Fruit fly (Drosophila melanogaster) whole organism, embryonic: Measurements from ENCODE around the gene spn-B.
A peak's percentile ranks its signal among the peaks of the same experiment; 100 is the strongest.

ENCODE experiments used
- B-H1 ChIP-seq: fragments of 200-800 bp; sonication (Bioruptor generic); IDR thresholded peaks from 3 replicates; pipeline ENCODE4 v1.3.6; 2022; ENCODE audit warnings: missing biosample characterization, missing genetic modification characterization
- CG1024 ChIP-seq: fragments of 200-800 bp; sonication (Bioruptor generic); IDR thresholded peaks from 2 replicates; pipeline ENCODE4 v1.3.6; 2022; ENCODE audit warnings: missing biosample characterization, missing genetic modification characterization
- CG11560 ChIP-seq: fragments of 200-800 bp; sonication (Bioruptor generic); IDR thresholded peaks from 3 replicates; pipeline ENCODE4 v1.3.6; 2022; ENCODE audit warnings: missing biosample characterization, missing genetic modification characterization
- CG13775 ChIP-seq: fragments of 200-800 bp; sonication (Bioruptor generic); optimal IDR thresholded peaks from 3 replicates; lab custom pipeline; 2017; ENCODE audit warnings: missing biosample characterization, mild to moderate bottlenecking, missing genetic modification characterization
- CG14050 ChIP-seq: fragments of 200-800 bp; sonication (Bioruptor generic); IDR thresholded peaks from 3 replicates; pipeline ENCODE4 v1.3.6; 2022; ENCODE audit warnings: missing biosample characterization, missing genetic modification characterization
- CG15011 ChIP-seq: fragments of 200-800 bp; sonication (Bioruptor generic); optimal IDR thresholded peaks from 3 replicates; lab custom pipeline; 2018; ENCODE audit warnings: missing biosample characterization, mild to moderate bottlenecking, missing genetic modification characterization
- CG17361 ChIP-seq: fragments of 200-800 bp; sonication (Bioruptor generic); IDR thresholded peaks from 3 replicates; pipeline ENCODE4 v1.3.6; 2022; ENCODE audit warnings: missing biosample characterization, missing genetic modification characterization
- CG17612 ChIP-seq: fragments of 200-800 bp; sonication (Bioruptor generic); IDR thresholded peaks from 2 replicates; pipeline ENCODE4 v1.3.6; 2022; ENCODE audit warnings: missing biosample characterization, missing genetic modification characterization
- CG17912 ChIP-seq: fragments of 200-800 bp; sonication (Bioruptor generic); optimal IDR thresholded peaks from 2 replicates; lab custom pipeline; 2018; ENCODE audit warnings: missing biosample characterization, mild to moderate bottlenecking, missing genetic modification characterization
- CG1792 ChIP-seq: fragments of 200-800 bp; sonication (Bioruptor generic); optimal IDR thresholded peaks from 2 replicates; lab custom pipeline; 2016; ENCODE audit warnings: missing biosample characterization, missing genetic modification characterization
- CG31224 ChIP-seq: fragments of 200-800 bp; sonication (Bioruptor generic); IDR thresholded peaks from 2 replicates; pipeline ENCODE4 v1.3.6; 2022; ENCODE audit warnings: missing biosample characterization, missing genetic modification characterization
- CG31441 ChIP-seq: fragments of 200-800 bp; sonication (Bioruptor generic); IDR thresholded peaks from 2 replicates; pipeline ENCODE4 v1.3.6; 2022; ENCODE audit warnings: missing biosample characterization, missing genetic modification characterization
- CG3163 ChIP-seq: fragments of 200-800 bp; sonication (Bioruptor generic); optimal IDR thresholded peaks from 3 replicates; lab custom pipeline; 2016; ENCODE audit warnings: missing biosample characterization, missing genetic modification characterization
- CG4360 ChIP-seq: fragments of 200-800 bp; sonication (Bioruptor generic); IDR thresholded peaks from 2 replicates; pipeline ENCODE4 v1.3.6; 2022; ENCODE audit warnings: missing biosample characterization, missing genetic modification characterization
- CG4424 ChIP-seq: fragments of 200-800 bp; sonication (Bioruptor generic); optimal IDR thresholded peaks from 3 replicates; lab custom pipeline; 2016; ENCODE audit warnings: missing biosample characterization, missing genetic modification characterization
- CG4617 ChIP-seq: fragments of 200-800 bp; sonication (Bioruptor generic); optimal IDR thresholded peaks from 3 replicates; lab custom pipeline; 2016; ENCODE audit warnings: missing biosample characterization, missing genetic modification characterization, borderline replicate concordance
- CG6683 ChIP-seq: fragments of 200-800 bp; sonication (Bioruptor generic); optimal IDR thresholded peaks from 2 replicates; lab custom pipeline; 2017; ENCODE audit warnings: missing biosample characterization, mild to moderate bottlenecking, missing genetic modification characterization, missing genetic modification reagents
- CG6791 ChIP-seq: fragments of 200-800 bp; sonication (Bioruptor generic); IDR thresholded peaks from 3 replicates; pipeline ENCODE4 v1.3.6; 2022; ENCODE audit warnings: missing biosample characterization, missing genetic modification characterization; ENCODE audit not compliant: partially characterized antibody
- CG6813 ChIP-seq: fragments of 200-800 bp; sonication (Bioruptor generic); optimal IDR thresholded peaks from 2 replicates; lab custom pipeline; 2017; ENCODE audit warnings: missing biosample characterization, missing genetic modification characterization, mild to moderate bottlenecking, moderate library complexity, missing genetic modification reagents
- CG7372 ChIP-seq: fragments of 200-800 bp; sonication (Bioruptor generic); IDR thresholded peaks from 2 replicates; pipeline ENCODE4 v1.3.6; 2022; ENCODE audit warnings: missing biosample characterization, missing genetic modification characterization
- CG8944 ChIP-seq: fragments of 200-800 bp; sonication (Bioruptor generic); optimal IDR thresholded peaks from 3 replicates; lab custom pipeline; 2016; ENCODE audit warnings: missing biosample characterization, missing genetic modification characterization
- CG9215 ChIP-seq: fragments of 200-800 bp; sonication (Bioruptor generic); IDR thresholded peaks from 2 replicates; pipeline ENCODE4 v1.3.6; 2022; ENCODE audit warnings: missing biosample characterization, missing genetic modification characterization
- Dfd ChIP-seq, 2 experiments: fragments of >200 bp; optimal IDR thresholded peaks; 2 replicates each; lab custom pipeline; 2017; ENCODE audit warnings: missing biosample characterization in 2 of 2, missing genetic modification characterization in 2 of 2
- Eip74EF ChIP-seq, 2 experiments: fragments of 200-800 bp in 1 of 2; fragments of >200 bp in 1 of 2; sonication (Bioruptor generic) in 1 of 2; optimal IDR thresholded peaks; 2 replicates each; lab custom pipeline; 2017 to 2019; ENCODE audit warnings: missing biosample characterization in 2 of 2, missing genetic modification characterization in 2 of 2, mild to moderate bottlenecking in 1 of 2, moderate library complexity in 1 of 2
- Fer3 ChIP-seq: fragments of 200-800 bp; sonication (Bioruptor generic); optimal IDR thresholded peaks from 2 replicates; lab custom pipeline; 2018; ENCODE audit warnings: missing biosample characterization, mild to moderate bottlenecking, missing genetic modification characterization, moderate library complexity
- GATAe ChIP-seq: fragments of 200-800 bp; sonication (Bioruptor generic); conservative IDR thresholded peaks from 2 replicates; pipeline ENCODE4 v1.3.6; 2022; ENCODE audit warnings: missing biosample characterization, missing genetic modification characterization
- HmgD ChIP-seq: fragments of 200-800 bp; sonication (Bioruptor generic); optimal IDR thresholded peaks from 3 replicates; lab custom pipeline; 2016; ENCODE audit warnings: missing biosample characterization, missing genetic modification characterization
- Hsf ChIP-seq: fragments of 200-800 bp; sonication (Bioruptor generic); optimal IDR thresholded peaks from 3 replicates; lab custom pipeline; 2016; ENCODE audit warnings: missing biosample characterization, missing genetic modification characterization
- MBD-R2 ChIP-seq: fragments of 200-800 bp; sonication (Bioruptor generic); IDR thresholded peaks from 2 replicates; pipeline ENCODE4 v1.3.6; 2022; ENCODE audit warnings: missing biosample characterization, missing genetic modification characterization
- Mad ChIP-seq: fragments of 200-800 bp; sonication (Bioruptor generic); optimal IDR thresholded peaks from 2 replicates; lab custom pipeline; 2016; ENCODE audit warnings: missing biosample characterization, missing genetic modification characterization
- Oaz ChIP-seq: fragments of 200-800 bp; sonication (Bioruptor generic); IDR thresholded peaks from 2 replicates; pipeline ENCODE4 v1.3.6; 2022; ENCODE audit warnings: missing biosample characterization, missing genetic modification characterization
- Opbp ChIP-seq: fragments of 200-800 bp; sonication (Bioruptor generic); IDR thresholded peaks from 3 replicates; pipeline ENCODE4 v1.3.6; 2022; ENCODE audit warnings: missing biosample characterization, missing genetic modification characterization; ENCODE audit not compliant: partially characterized antibody
- Vsx1 ChIP-seq: fragments of 200-800 bp; sonication (Bioruptor generic); optimal IDR thresholded peaks from 2 replicates; lab custom pipeline; 2017; ENCODE audit warnings: missing biosample characterization, mild to moderate bottlenecking, missing genetic modification characterization, missing genetic modification reagents
- ac ChIP-seq: fragments of 200-800 bp; sonication (Bioruptor generic); optimal IDR thresholded peaks from 3 replicates; lab custom pipeline; 2017; ENCODE audit warnings: missing biosample characterization, mild to moderate bottlenecking, missing genetic modification characterization
- bab2 ChIP-seq: fragments of 200-800 bp; sonication (Bioruptor generic); optimal IDR thresholded peaks from 2 replicates; lab custom pipeline; 2016; ENCODE audit warnings: missing biosample characterization, missing genetic modification characterization
- bowl ChIP-seq: fragments of 200-800 bp; sonication (Bioruptor generic); IDR thresholded peaks from 2 replicates; pipeline ENCODE4 v1.3.6; 2022; ENCODE audit warnings: missing biosample characterization, missing genetic modification characterization
- cg ChIP-seq: fragments of 200-800 bp; sonication (Bioruptor generic); optimal IDR thresholded peaks from 3 replicates; lab custom pipeline; 2019; ENCODE audit warnings: missing biosample characterization, mild to moderate bottlenecking, missing genetic modification characterization, moderate library complexity
- chm ChIP-seq: fragments of 200-800 bp; sonication (Bioruptor generic); IDR thresholded peaks from 2 replicates; pipeline ENCODE4 v1.3.6; 2022; ENCODE audit warnings: missing biosample characterization, missing genetic modification characterization
- ci ChIP-seq: fragments of 200-800 bp; sonication (Bioruptor generic); IDR thresholded peaks from 3 replicates; pipeline ENCODE4 v1.3.6; 2022; ENCODE audit warnings: missing biosample characterization, missing genetic modification characterization
- emc ChIP-seq: fragments of 200-800 bp; sonication (Bioruptor generic); optimal IDR thresholded peaks from 2 replicates; lab custom pipeline; 2016; ENCODE audit warnings: missing biosample characterization, missing genetic modification characterization
- grn ChIP-seq: fragments of 200-800 bp; sonication (Bioruptor generic); optimal IDR thresholded peaks from 3 replicates; lab custom pipeline; 2017; ENCODE audit warnings: missing biosample characterization, missing genetic modification characterization
- jing ChIP-seq: fragments of 200-800 bp; sonication (Bioruptor generic); optimal IDR thresholded peaks from 2 replicates; lab custom pipeline; 2018; ENCODE audit warnings: missing biosample characterization, mild to moderate bottlenecking, missing genetic modification characterization
- jumu ChIP-seq: fragments of 200-800 bp; sonication (Bioruptor generic); optimal IDR thresholded peaks from 3 replicates; lab custom pipeline; 2016; ENCODE audit warnings: missing biosample characterization, missing genetic modification characterization
- lmd ChIP-seq: fragments of 200-800 bp; sonication (Bioruptor generic); IDR thresholded peaks from 2 replicates; pipeline ENCODE4 v1.3.6; 2022; ENCODE audit warnings: missing biosample characterization, missing genetic modification characterization
- mld ChIP-seq: fragments of 200-800 bp; sonication (Bioruptor generic); IDR thresholded peaks from 3 replicates; pipeline ENCODE4 v1.3.6; 2022; ENCODE audit warnings: missing biosample characterization, missing genetic modification characterization; ENCODE audit not compliant: partially characterized antibody
- nom ChIP-seq: fragments of 200-800 bp; sonication (Bioruptor generic); optimal IDR thresholded peaks from 2 replicates; lab custom pipeline; 2017; ENCODE audit warnings: missing biosample characterization, missing genetic modification characterization, mild to moderate bottlenecking, moderate library complexity, missing genetic modification reagents
- pho ChIP-seq: fragments of 200-800 bp; sonication (Bioruptor generic); optimal IDR thresholded peaks from 2 replicates; lab custom pipeline; 2016; ENCODE audit warnings: missing biosample characterization, missing genetic modification characterization
- shn ChIP-seq: fragments of 200-800 bp; sonication (Bioruptor generic); optimal IDR thresholded peaks from 3 replicates; lab custom pipeline; 2016; ENCODE audit warnings: missing biosample characterization, missing genetic modification characterization
- ssp ChIP-seq: fragments of 200-800 bp; sonication (Bioruptor generic); IDR thresholded peaks from 2 replicates; pipeline ENCODE4 v1.3.6; 2022; ENCODE audit warnings: missing biosample characterization, missing genetic modification characterization
- tll ChIP-seq, 2 experiments: fragments of 200-800 bp in 1 of 2; fragments of >200 bp in 1 of 2; sonication (Bioruptor generic) in 1 of 2; optimal IDR thresholded peaks; 2 replicates each; lab custom pipeline; 2017 to 2019; ENCODE audit warnings: missing biosample characterization in 2 of 2, missing genetic modification characterization in 2 of 2, mild to moderate bottlenecking in 1 of 2, moderate library complexity in 1 of 2

Gene spn-B

DNA sequence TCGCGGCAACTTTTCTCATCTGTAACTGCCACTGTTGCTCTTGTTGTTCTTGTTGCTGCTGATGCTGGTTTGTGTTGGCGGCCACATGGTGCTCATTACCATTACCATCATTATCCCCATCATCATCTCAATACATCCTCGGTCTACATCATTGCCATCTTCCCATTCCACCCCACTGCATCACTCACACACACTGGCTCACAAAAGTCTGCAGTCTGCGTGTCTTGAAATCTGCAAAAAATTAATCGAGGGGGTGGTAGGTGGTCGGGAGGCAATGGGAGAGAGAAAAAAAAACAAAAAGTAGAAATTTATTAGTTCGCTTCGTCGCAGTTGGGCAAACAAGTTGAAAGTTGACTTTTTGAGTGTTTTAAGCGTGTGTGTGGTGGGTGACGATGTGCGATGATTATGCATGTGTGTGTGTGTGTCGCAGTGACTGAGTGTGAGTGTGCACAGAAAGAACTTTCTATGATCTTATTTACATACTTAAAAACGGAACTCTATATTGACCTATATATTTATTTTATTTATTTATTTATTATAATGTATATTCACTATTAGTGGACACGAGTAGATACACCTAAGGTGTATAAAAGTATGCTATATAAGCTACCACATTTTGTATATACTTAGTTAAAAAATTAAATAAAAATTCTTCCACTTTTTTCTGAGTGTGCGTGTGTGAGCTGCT is 48.4 kb upstream of the spn-B start (continued):
- no peak for TF ChIP-seq bab2 (GFP tag; lab: Kevin White, UChicago)
- no peak for TF ChIP-seq CG3163 (GFP tag; lab: Kevin White, UChicago)
- no peak for TF ChIP-seq Eip74EF (GFP tag; optimal IDR thresholded peaks at IDR 0.05; lab: Kevin White, UChicago)
- no peak for TF ChIP-seq ac
- TF ChIP-seq CG4617 (GFP tag; lab: Kevin White, UChicago) = no peak
- no peak for TF ChIP-seq CG11560 (tag; lab: Robert Waterston, UW)
- TF ChIP-seq tll (GFP tag; optimal IDR thresholded peaks at IDR 0.05; lab: Kevin White, UChicago) = no peak
- TF ChIP-seq CG1792 (GFP tag; lab: Kevin White, UChicago) = no peak
- no peak for TF ChIP-seq CG17912
- TF ChIP-seq CG6791 (GFP tag; lab: Robert Waterston, UW) = no peak
- TF ChIP-seq Fer3 = no peak
- TF ChIP-seq bowl (GFP tag; lab: Robert Waterston, UW) = no peak
- TF ChIP-seq mld (GFP tag; lab: Robert Waterston, UW) = no peak
- TF ChIP-seq CG6813 (GFP tag; lab: Kevin White, UChicago) = peak; percentile 12
- no peak for TF ChIP-seq Mad (GFP tag; lab: Kevin White, UChicago)
- TF ChIP-seq ci = peak; percentile 33; the same call in 1 of the 3 replicates
- TF ChIP-seq CG17612 (GFP tag; lab: Robert Waterston, UW) = 0 out of 2 replicates have a peak, but pooled peaks have one; percentile 19
- TF ChIP-seq ssp = no peak
- no peak for TF ChIP-seq Vsx1
- no peak for TF ChIP-seq Oaz (GFP tag; lab: Robert Waterston, UW)
- TF ChIP-seq Hsf (GFP tag; lab: Kevin White, UChicago) = no peak
- no peak for TF ChIP-seq emc (GFP tag; lab: Kevin White, UChicago)
- 0 out of 2 replicates have a peak, but pooled peaks have one; percentile 19 for TF ChIP-seq lmd (GFP tag; lab: Robert Waterston, UW)
- TF ChIP-seq CG6683 (GFP tag; lab: Kevin White, UChicago) = no peak
- no peak for TF ChIP-seq nom (GFP tag; lab: Kevin White, UChicago)
- no peak for TF ChIP-seq shn (GFP tag; lab: Kevin White, UChicago)
- no peak for TF ChIP-seq B-H1 (GFP tag; lab: Robert Waterston, UW)
- TF ChIP-seq grn (GFP tag; lab: Kevin White, UChicago) = no peak
- no peak for TF ChIP-seq CG31224 (GFP tag; lab: Robert Waterston, UW)
- no peak for TF ChIP-seq chm (GFP tag; lab: Robert Waterston, UW)
- no peak for TF ChIP-seq CG8944 (GFP tag; lab: Kevin White, UChicago)
- TF ChIP-seq CG7372 (GFP tag; lab: Robert Waterston, UW) = no peak
- peak; percentile 39 for TF ChIP-seq CG31441
- peak; percentile 57 for TF ChIP-seq cg
- TF ChIP-seq MBD-R2 (GFP tag; lab: Robert Waterston, UW) = no peak
- TF ChIP-seq jing (GFP tag; lab: Kevin White, UChicago) = no peak
- no peak for TF ChIP-seq pho
- TF ChIP-seq CG4360 = no peak
- no peak for TF ChIP-seq GATAe (GFP tag; lab: Robert Waterston, UW)
- peak; percentile 13 for TF ChIP-seq CG4424 (GFP tag; lab: Kevin White, UChicago)
- TF ChIP-seq jumu (GFP tag; lab: Kevin White, UChicago) = no peak
- TF ChIP-seq CG15011 (GFP tag; lab: Kevin White, UChicago) = no peak
- peak in 1 of 2 experiments; percentile 39 for TF ChIP-seq Dfd (GFP tag; optimal IDR thresholded peaks at IDR 0.05; lab: Kevin White, UChicago)
- peak; percentile 9 for TF ChIP-seq CG13775 (GFP tag; lab: Kevin White, UChicago)
- TF ChIP-seq CG1024 (GFP tag; lab: Robert Waterston, UW) = no peak
- no peak for TF ChIP-seq Opbp (GFP tag; lab: Robert Waterston, UW)
- TF ChIP-seq HmgD = no peak
- TF ChIP-seq CG14050 (GFP tag; lab: Robert Waterston, UW) = no peak
- TF ChIP-seq CG9215 (GFP tag; lab: Robert Waterston, UW) = 0 out of 2 replicates have a peak, but pooled peaks have one; percentile 15
- peak; percentile 39; the same call in 1 of the 3 replicates for TF ChIP-seq CG17361 (GFP tag; lab: Robert Waterston, UW)
